Fruit fly (Drosophila melanogaster): ENCODE measurements around the gene RpS28a.

Gene RpS28a

DNA sequence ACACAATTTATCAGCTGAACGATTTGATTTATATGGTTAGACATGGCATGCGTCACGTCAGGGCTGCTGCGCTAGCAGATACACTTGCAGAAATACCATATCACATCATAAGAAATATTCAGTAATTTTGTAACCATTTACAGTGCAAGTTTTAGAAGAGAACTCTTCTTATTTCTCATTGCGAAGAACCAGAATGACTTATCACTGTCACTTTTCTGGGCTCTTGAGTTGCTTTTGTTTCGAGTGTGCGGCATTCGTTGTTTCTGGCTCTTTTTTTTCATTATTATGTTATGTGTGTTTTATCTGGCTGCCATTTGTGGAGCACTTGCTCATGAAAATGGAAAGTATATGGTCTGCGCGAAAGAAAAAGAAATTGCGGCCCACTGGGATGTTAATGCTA lies 40.4 kb downstream of the RpS28a start:
- TF ChIP-seq EcR (GFP tag; optimal IDR thresholded peaks at IDR 0.05) = no peak

DNA sequence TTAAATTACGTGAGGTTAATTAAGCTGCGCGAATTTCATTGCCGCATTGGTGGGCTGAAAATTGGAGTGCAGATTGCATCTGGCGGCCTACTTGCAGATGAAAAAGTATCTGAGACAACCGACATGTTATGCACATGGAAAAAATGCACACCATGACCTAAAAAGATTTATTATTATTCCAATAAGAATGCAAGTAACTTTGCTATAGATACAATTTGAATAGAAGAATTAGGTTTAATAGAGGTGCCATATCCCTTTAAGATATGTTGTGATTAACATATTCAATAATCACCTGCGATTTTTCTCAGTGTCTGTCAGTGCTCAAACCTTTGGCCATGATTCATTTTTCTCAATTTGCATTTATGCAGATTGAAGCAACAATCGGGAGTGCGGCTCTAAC lies 41.0 kb downstream of the RpS28a start:
- TF ChIP-seq usp (GFP tag; optimal IDR thresholded peaks at IDR 0.05) (no peak), EcR (GFP tag; optimal IDR thresholded peaks at IDR 0.05) (no peak), Dll (optimal IDR thresholded peaks at IDR 0.05) (no peak), pan (optimal IDR thresholded peaks at IDR 0.05) (no peak), psq (optimal IDR thresholded peaks at IDR 0.05) (no peak), CG8478 (optimal IDR thresholded peaks at IDR 0.05) (no peak)

dm6 chr3R:29978595-29978994 lies 43.9 kb downstream of the RpS28a start:
- TF ChIP-seq psq (optimal IDR thresholded peaks at IDR 0.05) (no peak), pan (optimal IDR thresholded peaks at IDR 0.05) (no peak), usp (GFP tag; optimal IDR thresholded peaks at IDR 0.05) (no peak)

All from whole organism.